Worm (Caenorhabditis elegans): ENCODE data around the gene M01H9.2.

ce11 chrIV:4411311-4411947 lies 51.6 kb downstream of the M01H9.2 start:
- TF ChIP-seq lin-13 (GFP tag; optimal IDR thresholded peaks at IDR 0.05) (no peak), dmd-4 (tag; optimal IDR thresholded peaks at IDR 0.05) (no peak), nhr-12 (tag; optimal IDR thresholded peaks at IDR 0.05) (no peak), unc-39 (tag; optimal IDR thresholded peaks at IDR 0.05) (no peak), mdl-1 (tag; optimal IDR thresholded peaks at IDR 0.05) (no peak), lsy-2 (tag; optimal IDR thresholded peaks at IDR 0.05) (no peak), nhr-11 (tag; optimal IDR thresholded peaks at IDR 0.05) (no peak), zag-1 (tag; optimal IDR thresholded peaks at IDR 0.05) (no peak), ama-1 (optimal IDR thresholded peaks at IDR 0.05) (peak; percentile 7), ztf-4 (tag; optimal IDR thresholded peaks at IDR 0.05) (no peak), nhr-21 (tag; optimal IDR thresholded peaks at IDR 0.05) (no peak)

Measured in whole organism, L2 larva.